Fruit fly (Drosophila melanogaster): ENCODE measurements around the gene Adk1.

The Adk1 gene

DNA sequence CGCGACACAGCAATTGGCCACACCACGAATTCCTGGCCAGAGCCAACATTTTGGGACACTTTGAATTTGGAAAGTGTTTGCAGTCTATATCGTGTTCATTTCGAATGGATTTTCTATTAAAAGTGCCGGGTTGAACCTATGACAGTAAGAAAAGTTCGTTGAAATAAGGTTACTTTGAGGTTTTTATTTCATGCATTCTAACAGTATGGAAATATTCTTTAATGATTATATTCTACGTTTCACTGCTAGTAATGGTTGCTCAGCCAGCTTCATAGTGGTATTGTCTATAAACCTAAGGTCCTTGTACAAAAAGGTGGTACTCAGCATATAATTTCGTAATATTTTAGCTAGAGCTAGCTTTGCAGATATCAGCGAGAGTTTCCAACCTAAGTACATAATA lies 34.9 kb downstream of the Adk1 start, which contains the start of gene Pglym87:
TSS of gene Pglym87 (minus strand) at position 101 of the 400 bp plus-strand sequence.
- TF ChIP-seq CG17801 (GFP tag; optimal IDR thresholded peaks at IDR 0.05; ENCODE audit: partially characterized antibody), result no peak

- TF ChIP-seq CG17801 (GFP tag; optimal IDR thresholded peaks at IDR 0.05; ENCODE audit: partially characterized antibody), result no peak
These were observed 36.8 kb downstream of the Adk1 start, which contains the start of gene Cyp313a5 for dm6 chr3R:12234584-12234983. Gene Cyp313a5, minus strand, starts transcription at chr3R:12234684.

dm6 chr3R:12236804-12237203 lies 39.1 kb downstream of the Adk1 start, which contains the start of gene Cyp313a2:
Gene Cyp313a2, minus strand, starts transcription at chr3R:12236904.
- no peak for TF ChIP-seq CG17801 (GFP tag; optimal IDR thresholded peaks at IDR 0.05; ENCODE audit: partially characterized antibody)

dm6 chr3R:12239166-12239565 lies 41.4 kb downstream of the Adk1 start, which contains the start of gene Cyp313a3:
Gene Cyp313a3, minus strand, starts transcription at chr3R:12239266.
- no peak for TF ChIP-seq CG17801 (GFP tag; optimal IDR thresholded peaks at IDR 0.05; ENCODE audit: partially characterized antibody)

DNA sequence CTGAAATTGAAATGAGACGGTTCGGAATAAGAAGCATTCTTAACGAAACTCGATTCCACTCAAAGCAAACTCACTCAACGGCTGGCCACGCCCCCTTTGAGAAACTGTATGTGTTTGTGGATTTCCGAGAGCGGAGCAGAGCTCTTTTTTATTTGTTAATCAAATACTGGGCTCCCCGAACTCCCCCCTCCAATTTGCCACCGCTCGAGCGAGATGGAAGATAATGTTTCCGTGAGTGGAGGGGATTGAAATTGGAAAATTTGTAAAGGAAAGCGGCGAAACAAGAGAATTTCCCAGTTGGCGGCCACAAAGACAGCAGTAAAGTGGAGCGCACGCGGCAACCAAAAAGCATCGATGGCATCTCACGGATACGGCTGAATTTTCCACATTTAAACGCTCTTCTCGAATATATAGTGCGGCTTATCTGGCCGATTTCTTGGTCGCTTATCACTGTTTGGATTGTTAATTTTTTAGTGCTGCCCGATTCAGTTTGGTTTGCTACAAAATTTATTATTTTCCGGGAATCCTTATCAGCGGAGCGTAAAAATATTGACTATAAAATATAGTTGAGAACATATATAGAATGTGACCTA lies 46.8 kb downstream of the Adk1 start:
- no peak for TF ChIP-seq CG17801 (GFP tag; optimal IDR thresholded peaks at IDR 0.05; ENCODE audit: partially characterized antibody)

DNA sequence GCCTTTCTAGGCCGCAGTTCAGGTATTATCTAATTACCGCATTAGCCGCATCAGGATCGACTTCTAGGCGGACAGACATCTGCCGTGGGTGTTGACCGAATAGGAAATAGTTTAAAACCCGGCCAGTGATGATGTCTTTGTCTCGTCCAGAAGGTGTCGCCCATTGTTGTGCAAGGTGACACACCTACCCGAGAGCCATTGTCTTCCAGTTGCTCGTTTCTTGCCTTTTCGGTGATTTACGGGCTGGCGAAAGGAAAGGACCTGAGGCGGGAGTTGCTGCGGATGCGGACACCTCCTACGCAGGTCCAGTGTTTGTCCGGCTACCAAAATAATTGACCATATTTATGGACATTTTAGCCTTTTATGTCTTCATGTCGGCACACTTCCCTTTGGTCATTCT lies 50.5 kb downstream of the Adk1 start:
- TF ChIP-seq CG17801 (GFP tag; optimal IDR thresholded peaks at IDR 0.05; ENCODE audit: partially characterized antibody), result no peak

Data from ovary, adult (tissue).